Fruit fly (Drosophila melanogaster) whole organism, embryonic: ENCODE results near the gene JIL-1.

ENCODE experiments used
- BEAF-32 ChIP-seq: fragments of 200-800 bp; sonication (Bioruptor generic); optimal IDR thresholded peaks from 3 replicates; lab custom pipeline; 2017; ENCODE audit warnings: missing biosample characterization, missing genetic modification characterization, mild to moderate bottlenecking, moderate library complexity, missing genetic modification reagents
- Bdp1 ChIP-seq: fragments of 200-800 bp; sonication (Bioruptor generic); optimal IDR thresholded peaks from 3 replicates; lab custom pipeline; 2016; ENCODE audit warnings: missing biosample characterization, missing genetic modification characterization
- CG12219 ChIP-seq: fragments of 200-800 bp; sonication (Bioruptor generic); optimal IDR thresholded peaks from 3 replicates; lab custom pipeline; 2018; ENCODE audit warnings: missing biosample characterization, mild to moderate bottlenecking, missing genetic modification characterization
- CG12659 ChIP-seq: fragments of 200-800 bp; sonication (Bioruptor generic); optimal IDR thresholded peaks from 3 replicates; lab custom pipeline; 2017; ENCODE audit warnings: mild to moderate bottlenecking, missing biosample characterization, missing genetic modification reagents, missing genetic modification characterization
- CG12769 ChIP-seq: fragments of 200-800 bp; sonication (Bioruptor generic); optimal IDR thresholded peaks from 2 replicates; lab custom pipeline; 2019; ENCODE audit warnings: missing biosample characterization, mild to moderate bottlenecking, missing genetic modification characterization, moderate library complexity
- CG15601 ChIP-seq: fragments of 200-800 bp; sonication (Bioruptor generic); optimal IDR thresholded peaks from 3 replicates; lab custom pipeline; 2019; ENCODE audit warnings: missing biosample characterization, mild to moderate bottlenecking, missing genetic modification characterization, moderate library complexity
- CG16863 ChIP-seq: fragments of 200-800 bp; sonication (Bioruptor generic); optimal IDR thresholded peaks from 3 replicates; lab custom pipeline; 2016; ENCODE audit warnings: missing biosample characterization, missing genetic modification characterization
- CG2678 ChIP-seq: fragments of 200-800 bp; sonication (Bioruptor generic); optimal IDR thresholded peaks from 3 replicates; lab custom pipeline; 2019; ENCODE audit warnings: missing biosample characterization, mild to moderate bottlenecking, missing genetic modification characterization, moderate library complexity
- CG2875 ChIP-seq: fragments of 200-800 bp; sonication (Bioruptor generic); optimal IDR thresholded peaks from 2 replicates; lab custom pipeline; 2017; ENCODE audit warnings: missing biosample characterization, mild to moderate bottlenecking, missing genetic modification characterization, missing genetic modification reagents
- CG3163 ChIP-seq: fragments of 200-800 bp; sonication (Bioruptor generic); optimal IDR thresholded peaks from 3 replicates; lab custom pipeline; 2016; ENCODE audit warnings: missing biosample characterization, missing genetic modification characterization
- CG3847 ChIP-seq: fragments of 200-800 bp; sonication (Bioruptor generic); IDR thresholded peaks from 2 replicates; pipeline ENCODE4 v1.3.6; 2022; ENCODE audit warnings: missing biosample characterization, missing genetic modification characterization
- CG4424 ChIP-seq: fragments of 200-800 bp; sonication (Bioruptor generic); optimal IDR thresholded peaks from 3 replicates; lab custom pipeline; 2016; ENCODE audit warnings: missing biosample characterization, missing genetic modification characterization
- CG6654 ChIP-seq: fragments of 200-800 bp; sonication (Bioruptor generic); optimal IDR thresholded peaks from 2 replicates; lab custom pipeline; 2017; ENCODE audit warnings: missing biosample characterization, mild to moderate bottlenecking, missing genetic modification characterization
- CG6683 ChIP-seq: fragments of 200-800 bp; sonication (Bioruptor generic); optimal IDR thresholded peaks from 2 replicates; lab custom pipeline; 2017; ENCODE audit warnings: missing biosample characterization, mild to moderate bottlenecking, missing genetic modification characterization, missing genetic modification reagents
- CG7928 ChIP-seq: fragments of 200-800 bp; sonication (Bioruptor generic); optimal IDR thresholded peaks from 2 replicates; lab custom pipeline; 2017; ENCODE audit warnings: missing biosample characterization, mild to moderate bottlenecking, missing genetic modification characterization
- CG7987 ChIP-seq: fragments of 200-800 bp; sonication (Bioruptor generic); optimal IDR thresholded peaks from 2 replicates; lab custom pipeline; 2018; ENCODE audit warnings: missing biosample characterization, mild to moderate bottlenecking, missing genetic modification characterization, moderate library complexity
- CG8290 ChIP-seq, 3 experiments: fragments of 200-800 bp; sonication (Bioruptor generic); optimal IDR thresholded peaks; 2 replicates each; lab custom pipeline; 2016 to 2019; ENCODE audit warnings: missing biosample characterization in 3 of 3, missing genetic modification characterization in 3 of 3, mild to moderate bottlenecking in 2 of 3, moderate library complexity in 1 of 3
- D ChIP-seq, 2 experiments: fragments of 200-800 bp in 1 of 2; fragments of >200 bp in 1 of 2; sonication (Bioruptor generic) in 1 of 2; optimal IDR thresholded peaks; 2 replicates in 1 of 2; 3 replicates in 1 of 2; lab custom pipeline; 2017; ENCODE audit warnings: mild to moderate bottlenecking in 1 of 2, missing biosample characterization in 1 of 2, missing genetic modification characterization in 1 of 2, missing genetic modification reagents in 1 of 2
- D19A ChIP-seq: fragments of 200-800 bp; optimal IDR thresholded peaks from 3 replicates; lab custom pipeline; 2019; ENCODE audit warnings: missing biosample characterization, mild to moderate bottlenecking, missing genetic modification characterization, moderate library complexity
- Dek ChIP-seq: fragments of 200-800 bp; sonication (Bioruptor generic); optimal IDR thresholded peaks from 3 replicates; lab custom pipeline; 2019; ENCODE audit warnings: missing biosample characterization, mild to moderate bottlenecking, missing genetic modification characterization, moderate library complexity
- H15 ChIP-seq: fragments of 200-800 bp; sonication (Bioruptor generic); IDR thresholded peaks from 3 replicates; pipeline ENCODE4 v1.3.6; 2022; ENCODE audit warnings: missing biosample characterization, missing genetic modification characterization
- Hsf ChIP-seq: fragments of 200-800 bp; sonication (Bioruptor generic); optimal IDR thresholded peaks from 3 replicates; lab custom pipeline; 2016; ENCODE audit warnings: missing biosample characterization, missing genetic modification characterization
- MESR4 ChIP-seq: fragments of 200-800 bp; sonication (Bioruptor generic); optimal IDR thresholded peaks from 2 replicates; lab custom pipeline; 2018; ENCODE audit warnings: missing biosample characterization, mild to moderate bottlenecking, missing genetic modification characterization, moderate library complexity
- NC2β ChIP-seq: fragments of 200-800 bp; sonication (Bioruptor generic); optimal IDR thresholded peaks from 2 replicates; lab custom pipeline; 2016; ENCODE audit warnings: missing biosample characterization, missing genetic modification characterization
- NFAT ChIP-seq: fragments of 200-800 bp; sonication (Bioruptor generic); IDR thresholded peaks from 2 replicates; pipeline ENCODE4 v1.3.6; 2022; ENCODE audit warnings: missing biosample characterization, missing genetic modification characterization
- Nf-YA ChIP-seq: fragments of 200-800 bp; sonication (Bioruptor generic); IDR thresholded peaks from 2 replicates; pipeline ENCODE4 v1.3.6; 2022; ENCODE audit warnings: missing biosample characterization, missing genetic modification characterization
- Nf-YB ChIP-seq: fragments of 200-800 bp; sonication (Bioruptor generic); optimal IDR thresholded peaks from 3 replicates; lab custom pipeline; 2019; ENCODE audit warnings: missing biosample characterization, mild to moderate bottlenecking, missing genetic modification characterization, moderate library complexity
- Rx ChIP-seq: fragments of 200-800 bp; sonication (Bioruptor generic); IDR thresholded peaks from 2 replicates; pipeline ENCODE4 v1.3.6; 2022; ENCODE audit warnings: missing biosample characterization, missing genetic modification characterization
- Stat92E ChIP-seq, 3 experiments: fragments of >200 bp in 2 of 3; fragments of 200-800 bp in 1 of 3; sonication (Bioruptor generic) in 1 of 3; optimal IDR thresholded peaks; 2 replicates each; lab custom pipeline; 2017 to 2019; ENCODE audit warnings: missing biosample characterization in 3 of 3, missing genetic modification characterization in 3 of 3, mild to moderate bottlenecking in 1 of 3, moderate library complexity in 1 of 3
- TFAM ChIP-seq: fragments of 200-800 bp; sonication (Bioruptor generic); optimal IDR thresholded peaks from 2 replicates; lab custom pipeline; 2017; ENCODE audit warnings: missing biosample characterization, missing genetic modification characterization, inconsistent platforms
- Usf ChIP-seq: fragments of 200-800 bp; sonication (Bioruptor generic); optimal IDR thresholded peaks from 2 replicates; lab custom pipeline; 2017; ENCODE audit warnings: missing genotype, missing biosample characterization, missing genetic modification characterization
- Vsx1 ChIP-seq: fragments of 200-800 bp; sonication (Bioruptor generic); optimal IDR thresholded peaks from 2 replicates; lab custom pipeline; 2017; ENCODE audit warnings: missing biosample characterization, mild to moderate bottlenecking, missing genetic modification characterization, missing genetic modification reagents
- ash1 ChIP-seq: fragments of 200-800 bp; sonication (Bioruptor generic); optimal IDR thresholded peaks from 2 replicates; lab custom pipeline; 2018; ENCODE audit warnings: missing biosample characterization, mild to moderate bottlenecking, missing genetic modification characterization
- az2 ChIP-seq: fragments of 200-800 bp; sonication (Bioruptor generic); optimal IDR thresholded peaks from 3 replicates; lab custom pipeline; 2016; ENCODE audit warnings: missing biosample characterization, missing genetic modification characterization
- bab2 ChIP-seq: fragments of 200-800 bp; sonication (Bioruptor generic); optimal IDR thresholded peaks from 2 replicates; lab custom pipeline; 2016; ENCODE audit warnings: missing biosample characterization, missing genetic modification characterization
- dpn ChIP-seq, 2 experiments: fragments of 200-800 bp; sonication (Bioruptor generic); optimal IDR thresholded peaks; 3 replicates each; lab custom pipeline; 2016; ENCODE audit warnings: missing biosample characterization in 2 of 2, missing genetic modification characterization in 2 of 2
- ftz-f1 ChIP-seq: fragments of 200-800 bp; sonication (Bioruptor generic); optimal IDR thresholded peaks from 2 replicates; lab custom pipeline; 2016; ENCODE audit warnings: missing biosample characterization, missing genetic modification characterization
- gsb ChIP-seq: fragments of 200-800 bp; sonication (Bioruptor generic); IDR thresholded peaks from 2 replicates; pipeline ENCODE4 v1.3.6; 2022; ENCODE audit warnings: missing biosample characterization, missing genetic modification characterization
- hb ChIP-seq: fragments of 200-800 bp; sonication (Bioruptor generic); IDR thresholded peaks from 3 replicates; pipeline ENCODE4 v1.3.6; 2022; ENCODE audit warnings: missing biosample characterization, missing genetic modification characterization; ENCODE audit not compliant: partially characterized antibody
- ken ChIP-seq: fragments of 200-800 bp; sonication (Bioruptor generic); IDR thresholded peaks from 3 replicates; pipeline ENCODE4 v1.3.6; 2022; ENCODE audit warnings: missing biosample characterization, missing genetic modification characterization
- lmd ChIP-seq: fragments of 200-800 bp; sonication (Bioruptor generic); IDR thresholded peaks from 2 replicates; pipeline ENCODE4 v1.3.6; 2022; ENCODE audit warnings: missing biosample characterization, missing genetic modification characterization
- nerfin-1 ChIP-seq: fragments of 200-800 bp; sonication (Bioruptor generic); optimal IDR thresholded peaks from 3 replicates; lab custom pipeline; 2019; ENCODE audit warnings: missing biosample characterization, mild to moderate bottlenecking, missing genetic modification characterization, moderate library complexity
- oc ChIP-seq: fragments of 200-800 bp; sonication (Bioruptor generic); optimal IDR thresholded peaks from 2 replicates; lab custom pipeline; 2018; ENCODE audit warnings: missing biosample characterization, mild to moderate bottlenecking, missing genetic modification characterization, moderate library complexity
- otp ChIP-seq: fragments of 200-800 bp; sonication (Bioruptor generic); IDR thresholded peaks from 3 replicates; pipeline ENCODE4, ENCODE4 v1.3.6; 2022; ENCODE audit warnings: missing biosample characterization, missing genetic modification characterization
- p53 ChIP-seq: fragments of 200-800 bp; sonication (Bioruptor generic); optimal IDR thresholded peaks from 2 replicates; lab custom pipeline; 2016; ENCODE audit warnings: missing biosample characterization, missing genetic modification characterization
- pho ChIP-seq: fragments of 200-800 bp; sonication (Bioruptor generic); optimal IDR thresholded peaks from 2 replicates; lab custom pipeline; 2016; ENCODE audit warnings: missing biosample characterization, missing genetic modification characterization
- pita ChIP-seq: fragments of 200-800 bp; sonication (Bioruptor generic); optimal IDR thresholded peaks from 2 replicates; lab custom pipeline; 2017; ENCODE audit warnings: missing biosample characterization, mild to moderate bottlenecking, missing genetic modification characterization
- wdn ChIP-seq: fragments of 200-800 bp; sonication (Bioruptor generic); IDR thresholded peaks from 2 replicates; pipeline ENCODE4 v1.3.6; 2022; ENCODE audit warnings: missing biosample characterization, missing genetic modification characterization
- zfh2 ChIP-seq: fragments of 200-800 bp; sonication (Bioruptor generic); optimal IDR thresholded peaks from 2 replicates; lab custom pipeline; 2016; ENCODE audit warnings: missing biosample characterization, missing genetic modification characterization

Gene JIL-1

dm6 chr3L:11123088-11123487 is 30.1 kb upstream of the JIL-1 start, which contains the start of the genes Ufd1 and NaPi-III (continued):
- peak; percentile 94 for TF ChIP-seq pita (GFP tag; lab: Kevin White, UChicago)
- TF ChIP-seq CG3847 = peak; percentile 81
- TF ChIP-seq Nf-YA (GFP tag; lab: Robert Waterston, UW) = no peak
- peak; percentile 15 for TF ChIP-seq CG3163 (GFP tag; lab: Kevin White, UChicago)
- TF ChIP-seq bab2 (GFP tag; lab: Kevin White, UChicago) = peak; percentile 14
- peak in 1 of 3 experiments; percentile 80 for TF ChIP-seq Stat92E (GFP tag; optimal IDR thresholded peaks at IDR 0.05; lab: Kevin White, UChicago)
- peak; percentile 34 for TF ChIP-seq Hsf (GFP tag; lab: Kevin White, UChicago)
- peak; percentile 71 for TF ChIP-seq CG15601
- TF ChIP-seq CG7928 (GFP tag; lab: Kevin White, UChicago) = peak; percentile 40
- peak; percentile 87 for TF ChIP-seq MESR4
- no peak for TF ChIP-seq Rx (GFP tag; lab: Robert Waterston, UW)
- TF ChIP-seq CG12769 (tag; lab: Kevin White, UChicago) = peak; percentile 67
- peak; percentile 72 for TF ChIP-seq NFAT
- peak; percentile 16 for TF ChIP-seq Bdp1
- peak; percentile 26 for TF ChIP-seq CG8290 (GFP tag; optimal IDR thresholded peaks at IDR 0.05; lab: Kevin White, UChicago)
- peak in 1 of 2 experiments; percentile 90 for TF ChIP-seq CG8290 (tag; optimal IDR thresholded peaks at IDR 0.05; lab: Kevin White, UChicago)
- peak; percentile 35 for TF ChIP-seq pho (GFP tag; lab: Kevin White, UChicago)
- no peak for TF ChIP-seq otp (GFP tag; lab: Robert Waterston, UW)
- no peak for TF ChIP-seq CG6654 (GFP tag; lab: Kevin White, UChicago)
- peak; percentile 8 for TF ChIP-seq CG16863 (GFP tag; lab: Kevin White, UChicago)
- no peak for TF ChIP-seq gsb (GFP tag; lab: Robert Waterston, UW)
- peak; percentile 60 for TF ChIP-seq NC2β
- no peak for TF ChIP-seq D19A (tag; lab: Kevin White, UChicago)
- TF ChIP-seq dpn (GFP tag; optimal IDR thresholded peaks at IDR 0.05; lab: Kevin White, UChicago) = peak; percentile 46 to 62
- no peak for TF ChIP-seq Nf-YB (GFP tag; lab: Kevin White, UChicago)
- TF ChIP-seq CG12659 = peak; percentile 89
- TF ChIP-seq lmd (GFP tag; lab: Robert Waterston, UW) = peak; percentile 20; the same call in 1 of the 2 replicates
- TF ChIP-seq wdn (GFP tag; lab: Robert Waterston, UW) = no peak
- peak; percentile 78 for TF ChIP-seq p53 (GFP tag; lab: Kevin White, UChicago)
- no peak for TF ChIP-seq Vsx1 (GFP tag; lab: Kevin White, UChicago)
- TF ChIP-seq D (optimal IDR thresholded peaks at IDR 0.05; lab: Kevin White, UChicago) = no peak
- TF ChIP-seq D (GFP tag; optimal IDR thresholded peaks at IDR 0.05; lab: Kevin White, UChicago) = peak; percentile 4
- TF ChIP-seq ftz-f1 = peak; percentile 66
- TF ChIP-seq CG7987 (GFP tag; lab: Kevin White, UChicago) = no peak
- peak; percentile 46 for TF ChIP-seq zfh2
- TF ChIP-seq az2 (GFP tag; lab: Kevin White, UChicago) = no peak
- TF ChIP-seq H15 (GFP tag; lab: Robert Waterston, UW) = no peak
- TF ChIP-seq nerfin-1 (tag; lab: Kevin White, UChicago) = peak; percentile 41
- TF ChIP-seq BEAF-32 (GFP tag; lab: Kevin White, UChicago) = peak; percentile 92
- TF ChIP-seq CG6683 (GFP tag; lab: Kevin White, UChicago) = no peak
- TF ChIP-seq ken (GFP tag; lab: Robert Waterston, UW) = 0 out of 3 replicates have a peak, but pooled peaks have one; percentile 4
- TF ChIP-seq CG12219 = no peak
- no peak for TF ChIP-seq CG4424 (GFP tag; lab: Kevin White, UChicago)
- no peak for TF ChIP-seq oc (tag; lab: Kevin White, UChicago)
- no peak for TF ChIP-seq TFAM (GFP tag; lab: Kevin White, UChicago)
- TF ChIP-seq ash1 (GFP tag; lab: Kevin White, UChicago) = no peak
- TF ChIP-seq Usf (GFP tag; lab: Kevin White, UChicago) = no peak
- peak; percentile 67 for TF ChIP-seq Dek (tag; lab: Kevin White, UChicago)
- peak; percentile 77; the same call in 2 of the 3 replicates for TF ChIP-seq hb
- TF ChIP-seq CG2875 (GFP tag; lab: Kevin White, UChicago) = no peak
- peak; percentile 15 for TF ChIP-seq CG2678
